Worm (Caenorhabditis elegans): ENCODE measurements around the gene C01G10.7.
A peak's percentile ranks its signal among the peaks of the same experiment; 100 is the strongest.

The C01G10.7 gene

DNA sequence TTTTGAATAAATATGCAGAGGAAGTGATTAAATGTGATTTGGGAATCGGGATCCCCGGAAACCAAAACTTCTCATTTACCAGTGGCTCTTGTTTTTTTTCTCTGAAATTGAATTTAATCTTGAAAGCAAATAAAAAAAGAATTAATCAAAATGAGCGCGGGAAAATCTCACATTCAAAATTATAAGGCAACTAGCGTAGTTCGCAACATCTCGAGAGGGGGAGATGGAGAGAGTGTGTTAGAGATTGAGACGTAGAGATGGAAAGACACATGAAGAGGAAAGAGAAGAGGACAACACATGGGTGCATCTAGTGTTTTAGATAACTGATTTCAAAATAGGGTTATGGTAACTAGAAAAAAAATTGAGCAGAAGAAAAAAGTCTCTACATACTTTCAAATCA lies 37.4 kb upstream of the C01G10.7 start, which contains the start of gene sdc-3:
Gene sdc-3, minus strand, starts transcription at position 101 of the 400 bp plus-strand sequence.
- TF ChIP-seq nhr-23 (tag; optimal IDR thresholded peaks at IDR 0.05) = no peak
- no peak for TF ChIP-seq aly-2 (tag; optimal IDR thresholded peaks at IDR 0.05)
- peak; percentile 18 for TF ChIP-seq fos-1 (tag; optimal IDR thresholded peaks at IDR 0.05)
- peak; percentile 28 for TF ChIP-seq C34F6.9 (tag; optimal IDR thresholded peaks at IDR 0.05)

DNA sequence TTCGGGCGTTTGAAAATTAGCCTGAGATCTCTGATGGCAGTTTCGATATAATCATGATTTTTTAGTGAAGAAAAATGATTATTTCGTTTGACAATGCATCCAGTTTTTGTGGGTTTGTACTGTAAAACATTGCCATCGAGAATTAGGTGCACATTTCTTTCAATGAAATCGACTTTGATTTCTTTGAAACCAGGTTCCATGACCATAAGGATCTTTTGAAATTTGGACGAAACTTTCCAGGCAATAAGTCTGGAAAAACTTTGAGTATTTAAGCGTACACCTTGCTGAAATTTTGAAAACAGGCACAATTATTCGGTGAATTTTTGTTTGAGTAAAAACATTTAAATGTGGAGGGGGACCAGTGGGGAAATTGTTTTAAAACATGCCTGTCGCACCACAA lies 33.8 kb upstream of the C01G10.7 start:
- TF ChIP-seq fos-1 (tag; optimal IDR thresholded peaks at IDR 0.05) (no peak), lin-11 (tag; optimal IDR thresholded peaks at IDR 0.05) (no peak), lsy-2 (tag; optimal IDR thresholded peaks at IDR 0.05) (no peak), zag-1 (tag; optimal IDR thresholded peaks at IDR 0.05) (no peak), nhr-25 (tag; optimal IDR thresholded peaks at IDR 0.05) (no peak), skn-1 (tag; optimal IDR thresholded peaks at IDR 0.05) (no peak), ztf-1 (GFP tag; conservative IDR thresholded peaks at IDR 0.05) (no peak), crh-2 (tag; optimal IDR thresholded peaks at IDR 0.05) (no peak), nhr-12 (tag; optimal IDR thresholded peaks at IDR 0.05) (no peak), egl-27 (tag; optimal IDR thresholded peaks at IDR 0.05) (no peak), R02D3.7 (tag; optimal IDR thresholded peaks at IDR 0.05) (no peak), ZK546.5 (tag; optimal IDR thresholded peaks at IDR 0.05) (no peak)

DNA sequence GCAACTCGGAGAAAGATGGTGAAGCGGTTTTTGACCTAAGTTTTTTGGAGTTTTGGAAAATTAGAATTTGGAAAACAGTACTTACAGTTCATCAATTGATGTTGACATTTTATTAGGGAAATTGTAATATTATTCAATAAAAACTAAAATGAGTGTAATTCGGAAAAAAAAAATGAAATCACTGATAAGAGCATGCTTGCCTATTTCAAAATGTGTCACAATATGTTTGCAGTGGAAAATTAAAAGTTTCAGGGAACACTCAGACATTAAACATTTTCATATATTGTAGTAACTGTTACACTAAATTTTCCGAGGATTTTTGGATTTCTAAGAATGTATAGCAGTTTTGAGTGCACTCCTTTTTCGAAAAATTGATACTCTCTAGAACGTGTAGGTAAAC lies 33.2 kb upstream of the C01G10.7 start, which contains the start of the genes fbxa-82 and C25D7.5:
Gene fbxa-82, minus strand, starts transcription at position 163 of the 400 bp plus-strand sequence.
Gene C25D7.5, plus strand, starts transcription at position 283 of the 400 bp plus-strand sequence.
- TF ChIP-seq fos-1 (tag; optimal IDR thresholded peaks at IDR 0.05) (peak; percentile 30), ztf-1 (GFP tag; conservative IDR thresholded peaks at IDR 0.05) (no peak)

DNA sequence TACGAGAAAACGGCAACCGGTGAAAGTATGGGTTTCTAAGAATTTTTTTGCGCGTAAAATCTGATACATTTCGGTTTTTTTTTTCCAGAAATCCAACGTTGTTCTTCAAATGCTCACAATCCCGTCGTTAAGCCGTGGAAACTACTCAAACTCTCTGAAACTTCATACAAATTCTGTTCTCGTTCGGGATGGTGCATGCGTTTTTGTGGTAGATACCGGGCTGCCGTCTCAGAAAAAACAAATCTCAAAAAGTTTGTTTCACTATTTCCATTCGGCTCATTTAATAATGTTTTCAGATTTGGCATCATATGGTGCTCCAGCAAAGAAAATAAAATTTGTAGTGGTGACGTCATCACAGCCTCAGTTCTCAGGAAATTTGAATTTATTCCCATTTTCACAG lies 30.8 kb upstream of the C01G10.7 start:
- TF ChIP-seq ztf-11 (tag; optimal IDR thresholded peaks at IDR 0.05) = no peak
- no peak for TF ChIP-seq lin-11 (tag; optimal IDR thresholded peaks at IDR 0.05)
- TF ChIP-seq unc-55 (GFP tag; optimal IDR thresholded peaks at IDR 0.05) = no peak
- TF ChIP-seq F13H6.1 (tag; optimal IDR thresholded peaks at IDR 0.05) = no peak
- TF ChIP-seq ztf-4 (tag; optimal IDR thresholded peaks at IDR 0.05) = no peak
- no peak for TF ChIP-seq aly-2 (tag; optimal IDR thresholded peaks at IDR 0.05)

DNA sequence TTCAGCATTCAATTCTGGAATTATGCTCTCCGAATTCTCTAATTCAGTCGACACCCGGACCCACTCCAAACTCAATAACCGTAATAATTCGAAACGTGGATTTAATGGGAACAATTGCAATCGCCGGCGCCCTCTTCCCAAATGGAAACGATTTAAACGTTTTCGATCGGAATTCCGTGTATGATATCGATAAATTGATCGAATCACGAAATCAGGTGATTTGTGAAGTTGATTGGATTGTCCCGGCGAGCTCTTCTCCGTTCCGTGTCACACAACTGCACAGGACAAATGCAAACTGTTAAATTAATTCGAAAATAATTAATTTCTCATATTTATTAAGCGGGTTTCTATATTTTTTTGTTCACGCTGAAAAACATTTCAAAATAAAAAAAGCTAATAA lies 29.7 kb upstream of the C01G10.7 start, which contains the start of gene C25D7.16:
Gene C25D7.16, plus strand, starts transcription at position 301 of the 400 bp plus-strand sequence.
- no peak for TF ChIP-seq sma-3 (GFP tag; optimal IDR thresholded peaks at IDR 0.05)
- TF ChIP-seq zag-1 (tag; optimal IDR thresholded peaks at IDR 0.05) = no peak
- no peak for TF ChIP-seq nhr-10 (tag; optimal IDR thresholded peaks at IDR 0.05)
- TF ChIP-seq unc-39 (tag; optimal IDR thresholded peaks at IDR 0.05) = no peak
- TF ChIP-seq nhr-77 (tag; optimal IDR thresholded peaks at IDR 0.05) = no peak
- TF ChIP-seq fos-1 (tag; optimal IDR thresholded peaks at IDR 0.05) = no peak
- TF ChIP-seq R02D3.7 (tag; optimal IDR thresholded peaks at IDR 0.05) = no peak

DNA sequence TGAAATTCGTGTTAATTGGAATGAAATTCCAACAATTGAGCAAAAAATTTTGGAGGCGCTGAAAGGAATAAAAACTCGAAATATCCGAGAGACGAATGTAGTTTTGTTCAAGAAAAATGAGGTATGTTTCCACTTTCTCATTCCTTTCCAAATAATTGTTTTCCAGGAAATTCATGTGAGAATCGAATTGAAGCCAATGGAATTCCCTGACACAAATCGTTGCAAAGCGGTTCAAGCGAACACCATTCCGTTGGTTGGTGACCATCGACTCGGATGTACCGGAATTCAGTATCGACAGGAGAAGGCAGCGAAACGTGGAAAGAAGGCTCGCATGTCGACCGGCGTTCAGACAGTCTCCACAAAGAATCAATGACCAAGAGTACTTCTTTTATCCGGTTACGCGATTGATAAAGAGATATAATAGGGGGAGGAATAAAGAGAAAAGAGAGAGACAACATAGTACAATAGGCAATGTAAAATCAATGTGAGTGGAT lies 29.2 kb upstream of the C01G10.7 start:
- TF ChIP-seq nhr-6 (tag; optimal IDR thresholded peaks at IDR 0.05) (no peak), Y55F3AM.14 (GFP tag; optimal IDR thresholded peaks at IDR 0.05) (no peak), ama-1 (optimal IDR thresholded peaks at IDR 0.05) (no peak), snpc-4 (tag; optimal IDR thresholded peaks at IDR 0.05) (no peak), sma-3 (GFP tag; optimal IDR thresholded peaks at IDR 0.05) (no peak), dmd-4 (tag; optimal IDR thresholded peaks at IDR 0.05) (no peak), skn-1 (tag; optimal IDR thresholded peaks at IDR 0.05) (no peak), lsy-2 (tag; optimal IDR thresholded peaks at IDR 0.05) (no peak), sma-9 (GFP tag; optimal IDR thresholded peaks at IDR 0.05) (no peak), sma-9 (tag; optimal IDR thresholded peaks at IDR 0.05) (no peak)

DNA sequence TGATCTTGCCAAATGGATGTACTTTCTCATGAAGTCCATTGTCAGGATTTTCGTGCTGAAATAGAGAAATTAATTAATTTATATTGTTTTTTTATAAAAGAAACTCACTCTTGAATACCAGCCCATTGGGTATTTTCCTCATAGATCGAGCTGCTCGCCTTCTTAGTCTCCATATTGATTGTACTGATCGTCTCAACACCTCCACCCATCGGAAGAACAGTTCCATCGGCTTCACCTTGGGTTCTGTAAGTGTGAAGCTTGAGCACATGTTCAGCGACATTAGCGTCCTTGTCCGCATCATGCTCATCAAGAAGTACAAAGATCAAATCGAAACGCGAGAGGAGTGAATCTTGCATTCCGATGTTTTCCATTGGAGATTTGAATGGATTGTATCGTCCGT lies 27.8 kb upstream of the C01G10.7 start:
- TF ChIP-seq blmp-1 (tag; optimal IDR thresholded peaks at IDR 0.05; ENCODE audit: insufficient read depth) = no peak
- TF ChIP-seq nhr-10 (tag; optimal IDR thresholded peaks at IDR 0.05) = no peak
- TF ChIP-seq gmeb-1 (tag; optimal IDR thresholded peaks at IDR 0.05) = no peak
